Worm (Caenorhabditis elegans) whole organism, L4/young adult: ENCODE data around the gene twk-43.

Source experiments
- dao-5 ChIP-seq: sonication (generic microtip); optimal IDR thresholded peaks from 2 replicates; lab custom pipeline; 2016; ENCODE audit warnings: missing genotype, missing genetic modification characterization, moderate library complexity, missing compliant biosample characterization
- him-1 ChIP-seq: sonication (generic microtip); optimal IDR thresholded peaks from 2 replicates; lab custom pipeline; 2016; ENCODE audit warnings: missing genotype, missing genetic modification reagents, missing genetic modification characterization, missing compliant biosample characterization

DNA sequence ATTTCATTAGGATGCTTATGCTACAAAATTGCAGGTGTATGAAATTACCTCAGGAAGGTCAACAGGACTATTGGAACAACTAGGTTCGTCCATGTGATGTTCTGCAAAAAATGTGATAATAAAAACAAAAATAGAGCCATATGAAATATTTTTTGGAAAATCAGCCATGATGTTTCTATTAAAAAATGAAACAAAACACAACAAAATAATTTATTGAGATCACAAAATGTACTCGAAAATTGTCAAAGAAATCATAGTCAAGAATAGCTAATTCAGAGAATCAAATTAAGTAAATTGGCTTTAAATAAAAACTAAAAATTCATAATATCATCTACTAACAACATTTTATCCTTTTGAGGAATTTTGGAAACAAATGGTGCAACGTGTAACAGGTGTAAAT is 15.2 kb upstream of the twk-43 start, which contains the start of gene nhr-129:
- TF ChIP-seq him-1 (tag; lab: Kevin White, UChicago), result no peak
- no peak for TF ChIP-seq dao-5 (tag; lab: Kevin White, UChicago)
